Worm (Caenorhabditis elegans) whole organism, late embryonic: Measurements from ENCODE around the gene T24A6.16.
A peak's percentile ranks its signal among the peaks of the same experiment; 100 is the strongest.

ENCODE experiments used
- F13H6.1 ChIP-seq: sonication (generic microtip); optimal IDR thresholded peaks from 2 replicates; lab custom pipeline; 2016; ENCODE audit warnings: missing genetic modification characterization, missing compliant biosample characterization
- ceh-2 ChIP-seq: sonication (generic microtip); optimal IDR thresholded peaks from 2 replicates; lab custom pipeline; 2016; ENCODE audit warnings: missing genotype, missing genetic modification characterization, missing compliant biosample characterization
- unc-55 ChIP-seq: sonication (generic microtip); optimal IDR thresholded peaks from 2 replicates; lab custom pipeline; 2017; ENCODE audit warnings: missing biosample characterization, missing genetic modification reagents, missing genetic modification characterization

DNA sequence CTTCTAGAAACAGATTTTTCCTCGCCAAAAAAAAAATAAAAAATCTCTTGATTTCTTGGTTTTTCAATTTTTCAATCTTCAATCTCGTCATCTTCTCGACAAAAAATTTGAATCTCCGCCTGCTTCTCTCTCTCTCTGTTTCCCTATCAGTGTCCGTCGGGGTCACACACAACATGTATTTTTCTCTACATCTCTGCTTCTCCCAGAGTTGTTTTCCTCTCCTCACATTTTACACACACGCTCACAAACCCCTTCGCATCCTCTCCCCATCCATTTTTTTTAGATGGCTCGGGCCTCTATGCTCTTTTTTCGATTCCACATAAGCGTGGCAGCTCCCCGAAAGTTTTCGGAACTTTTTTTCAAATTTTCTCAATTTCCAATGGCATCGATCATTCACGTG, 17.1 kb upstream of the T24A6.16 start:
- TF ChIP-seq ceh-2 = no peak
- TF ChIP-seq F13H6.1 (tag; lab: Kevin White, UChicago) = no peak
- peak; percentile 2 for TF ChIP-seq unc-55 (GFP tag; lab: Kevin White, UChicago)
